Worm (Caenorhabditis elegans) whole organism, young adult: ENCODE measurements around the gene col-20.
A peak's percentile ranks its signal among the peaks of the same experiment; 100 is the strongest.

Experiments used
- B0019.2 ChIP-seq: fragments of 200-800 bp; sonication (Bioruptor generic); conservative IDR thresholded peaks from 2 replicates; pipeline ENCODE4 v1.3.6; 2022; ENCODE audit warnings: missing genetic modification reagents, missing genetic modification characterization, missing compliant biosample characterization
- D2030.7 ChIP-seq: fragments of 200-800 bp; sonication (Bioruptor generic); IDR thresholded peaks from 2 replicates; pipeline ENCODE4 v1.3.6; 2022; ENCODE audit warnings: missing genetic modification reagents, missing genetic modification characterization, missing compliant biosample characterization
- F23B12.7 ChIP-seq: sonication (generic microtip); optimal IDR thresholded peaks from 2 replicates; lab custom pipeline; 2017; ENCODE audit warnings: missing genetic modification characterization, mild to moderate bottlenecking, missing compliant biosample characterization, antibody characterized with exemption, moderate library complexity; ENCODE audit not compliant: insufficient read depth
- F37B4.10 ChIP-seq: fragments of 200-800 bp; sonication (Bioruptor generic); IDR thresholded peaks from 2 replicates; pipeline ENCODE4 v1.3.6; 2022; ENCODE audit warnings: missing genetic modification characterization, missing compliant biosample characterization
- F57A8.1 ChIP-seq: fragments of 200-800 bp; sonication (Bioruptor generic); optimal IDR thresholded peaks from 2 replicates; lab custom pipeline; 2018; ENCODE audit warnings: mild to moderate bottlenecking, missing genetic modification characterization, moderate library complexity, missing compliant biosample characterization
- F57C9.4 ChIP-seq: sonication (generic microtip); optimal IDR thresholded peaks from 2 replicates; lab custom pipeline; 2017; ENCODE audit warnings: mild to moderate bottlenecking, missing genetic modification characterization, missing compliant biosample characterization
- Y53F4B.3 ChIP-seq: fragments of 200-800 bp; sonication (Bioruptor generic); IDR thresholded peaks from 2 replicates; pipeline ENCODE4 v1.3.6; 2022; ENCODE audit warnings: missing genetic modification reagents, missing genetic modification characterization, missing compliant biosample characterization
- Y56A3A.18 ChIP-seq: fragments of 200-800 bp; sonication (Bioruptor generic); IDR thresholded peaks from 2 replicates; pipeline ENCODE4 v1.3.6; 2022; ENCODE audit warnings: missing genetic modification reagents, missing genetic modification characterization, missing compliant biosample characterization
- Y67H2A.10 ChIP-seq: fragments of 200-800 bp; sonication (Bioruptor generic); conservative IDR thresholded peaks from 2 replicates; pipeline ENCODE4 v1.3.6; 2022; ENCODE audit warnings: missing genetic modification reagents, missing genetic modification characterization, missing compliant biosample characterization
- Y79H2A.3 ChIP-seq: fragments of 200-800 bp; sonication (Bioruptor generic); conservative IDR thresholded peaks from 2 replicates; pipeline ENCODE4 v1.3.6; 2022; ENCODE audit warnings: missing genetic modification reagents, missing genetic modification characterization, missing compliant biosample characterization
- ZK185.1 ChIP-seq: sonication (generic microtip); optimal IDR thresholded peaks from 2 replicates; lab custom pipeline; 2016; ENCODE audit warnings: mild to moderate bottlenecking, missing genetic modification characterization, missing compliant biosample characterization; ENCODE audit not compliant: poor library complexity, severe bottlenecking
- attf-5 ChIP-seq: fragments of 200-800 bp; sonication (Bioruptor generic); optimal IDR thresholded peaks from 2 replicates; lab custom pipeline; 2018; ENCODE audit warnings: mild to moderate bottlenecking, missing genetic modification characterization, missing compliant biosample characterization
- attf-6 ChIP-seq: fragments of 200-800 bp; sonication (Bioruptor generic); IDR thresholded peaks from 2 replicates; pipeline ENCODE4 v1.3.6; 2022; ENCODE audit warnings: missing genetic modification reagents, missing genetic modification characterization, missing compliant biosample characterization
- cebp-2 ChIP-seq: fragments of 200-800 bp; sonication (Bioruptor generic); IDR thresholded peaks from 2 replicates; pipeline ENCODE4 v1.3.6; 2022; ENCODE audit warnings: missing genetic modification characterization, missing compliant biosample characterization
- ceh-100 ChIP-seq: fragments of 200-800 bp; sonication (Bioruptor generic); IDR thresholded peaks from 2 replicates; pipeline ENCODE4 v1.3.6; 2022; ENCODE audit warnings: missing genetic modification reagents, missing genetic modification characterization, missing compliant biosample characterization
- ceh-27 ChIP-seq: fragments of 200-800 bp; sonication (Bioruptor generic); optimal IDR thresholded peaks from 2 replicates; lab custom pipeline; 2018; ENCODE audit warnings: mild to moderate bottlenecking, missing genetic modification characterization, moderate library complexity, missing compliant biosample characterization
- ceh-58 ChIP-seq: fragments of 200-800 bp; sonication (Bioruptor generic); IDR thresholded peaks from 2 replicates; pipeline ENCODE4 v1.3.6; 2022; ENCODE audit warnings: missing genetic modification characterization, missing compliant biosample characterization
- dox-1 ChIP-seq: fragments of 200-800 bp; sonication (Bioruptor generic); IDR thresholded peaks from 2 replicates; pipeline ENCODE4 v1.3.6; 2022; ENCODE audit warnings: missing genetic modification reagents, missing genetic modification characterization, missing compliant biosample characterization
- egl-18 ChIP-seq: fragments of 200-800 bp; sonication (Bioruptor generic); IDR thresholded peaks from 2 replicates; pipeline ENCODE4 v1.3.6; 2022; ENCODE audit warnings: missing genetic modification reagents, missing genetic modification characterization, missing compliant biosample characterization
- egrh-3 ChIP-seq: fragments of 200-800 bp; sonication (Bioruptor generic); IDR thresholded peaks from 2 replicates; pipeline ENCODE4 v1.3.6; 2022; ENCODE audit warnings: missing genetic modification reagents, missing genetic modification characterization, missing compliant biosample characterization
- hlh-12 ChIP-seq: sonication (generic microtip); optimal IDR thresholded peaks from 2 replicates; lab custom pipeline; 2016; ENCODE audit warnings: missing genetic modification characterization, missing compliant biosample characterization
- hmg-20 ChIP-seq: fragments of 200-800 bp; sonication (Bioruptor generic); IDR thresholded peaks from 2 replicates; pipeline ENCODE4 v1.3.6; 2022; ENCODE audit warnings: missing genetic modification reagents, missing genetic modification characterization, missing compliant biosample characterization
- hrde-1 ChIP-seq: sonication (generic microtip); optimal IDR thresholded peaks from 2 replicates; lab custom pipeline; 2016; ENCODE audit warnings: missing genetic modification characterization, mild to moderate bottlenecking, missing compliant biosample characterization, moderate library complexity, missing genotype, missing genetic modification reagents, borderline replicate concordance
- hsf-1 ChIP-seq: fragments of 200-800 bp; sonication (Bioruptor generic); IDR thresholded peaks from 2 replicates; pipeline ENCODE4 v1.3.6; 2022; ENCODE audit warnings: missing genetic modification reagents, missing genetic modification characterization, missing compliant biosample characterization
- let-526 ChIP-seq: fragments of 200-800 bp; sonication (Bioruptor generic); IDR thresholded peaks from 2 replicates; pipeline ENCODE4 v1.3.6; 2022; ENCODE audit warnings: missing genetic modification reagents, missing genetic modification characterization, missing compliant biosample characterization
- lin-26 ChIP-seq: fragments of 200-800 bp; sonication (Bioruptor generic); IDR thresholded peaks from 2 replicates; pipeline ENCODE4 v1.3.6; 2022; ENCODE audit warnings: missing genetic modification reagents, missing genetic modification characterization, missing compliant biosample characterization
- lin-35 ChIP-seq, 3 experiments: fragments of 150-350 bp in 2 of 3; sonication (generic microtip) in 1 of 3; optimal IDR thresholded peaks; 2 replicates each; lab custom pipeline; 2014 to 2018; ENCODE audit warnings: missing biosample characterization in 3 of 3, missing genetic modification characterization in 3 of 3, missing genetic modification reagents in 3 of 3
- lsy-27 ChIP-seq: sonication (generic microtip); optimal IDR thresholded peaks from 2 replicates; lab custom pipeline; 2017; ENCODE audit warnings: missing genetic modification characterization, mild to moderate bottlenecking, missing compliant biosample characterization, antibody characterized with exemption, missing genotype, borderline replicate concordance; ENCODE audit not compliant: insufficient read depth
- madf-10 ChIP-seq: sonication (generic microtip); optimal IDR thresholded peaks from 2 replicates; lab custom pipeline; 2016; ENCODE audit warnings: mild to moderate bottlenecking, missing genetic modification characterization, missing compliant biosample characterization
- madf-8 ChIP-seq: fragments of 200-800 bp; sonication (Bioruptor generic); conservative IDR thresholded peaks from 2 replicates; pipeline ENCODE4 v1.3.6; 2022; ENCODE audit warnings: missing genetic modification reagents, missing genetic modification characterization, missing compliant biosample characterization
- nfya-1 ChIP-seq: sonication (generic microtip); optimal IDR thresholded peaks from 2 replicates; lab custom pipeline; 2017; ENCODE audit warnings: antibody characterized with exemption, missing compliant biosample characterization, missing genetic modification characterization, borderline replicate concordance; ENCODE audit not compliant: insufficient read depth
- nfya-2 ChIP-seq: fragments of 200-800 bp; sonication (Bioruptor generic); IDR thresholded peaks from 2 replicates; pipeline ENCODE4 v1.3.6; 2022; ENCODE audit warnings: missing genetic modification reagents, missing genetic modification characterization, missing compliant biosample characterization
- nhr-120 ChIP-seq: fragments of 200-800 bp; sonication (Bioruptor generic); IDR thresholded peaks from 2 replicates; pipeline ENCODE4 v1.3.6; 2022; ENCODE audit warnings: missing genetic modification characterization, missing compliant biosample characterization
- pbrm-1 ChIP-seq: fragments of 200-800 bp; sonication (Bioruptor generic); IDR thresholded peaks from 2 replicates; pipeline ENCODE4 v1.3.6; 2022; ENCODE audit warnings: missing genetic modification reagents, missing genetic modification characterization, missing compliant biosample characterization
- pha-4 ChIP-seq: fragments of 150-350 bp; sonication (generic microtip); optimal IDR thresholded peaks from 2 replicates; lab custom pipeline; 2014; ENCODE audit warnings: missing biosample characterization, missing genetic modification reagents, missing genetic modification characterization
- rec-8 ChIP-seq, 2 experiments: sonication (generic microtip); optimal IDR thresholded peaks; 2 replicates each; lab custom pipeline; 2016; ENCODE audit warnings: mild to moderate bottlenecking in 2 of 2, missing genetic modification characterization in 2 of 2, missing genetic modification reagents in 2 of 2, missing genotype in 2 of 2, missing biosample characterization in 1 of 2, missing compliant biosample characterization in 1 of 2, moderate library complexity in 1 of 2
- snpc-3.4 ChIP-seq: sonication (generic microtip); optimal IDR thresholded peaks from 2 replicates; lab custom pipeline; 2017; ENCODE audit warnings: missing genetic modification characterization, mild to moderate bottlenecking, missing compliant biosample characterization, antibody characterized with exemption, moderate library complexity, missing genotype, missing genetic modification reagents
- somi-1 ChIP-seq: fragments of 200-800 bp; sonication (Bioruptor generic); optimal IDR thresholded peaks from 2 replicates; lab custom pipeline; 2018; ENCODE audit warnings: mild to moderate bottlenecking, missing genetic modification characterization, missing compliant biosample characterization
- sptf-2 ChIP-seq: fragments of 200-800 bp; sonication (Bioruptor generic); optimal IDR thresholded peaks from 2 replicates; lab custom pipeline; 2018; ENCODE audit warnings: mild to moderate bottlenecking, missing genetic modification characterization, missing compliant biosample characterization
- tbp1 ChIP-seq: fragments of 200-800 bp; sonication (Bioruptor generic); optimal IDR thresholded peaks from 2 replicates; lab custom pipeline; 2018; ENCODE audit warnings: mild to moderate bottlenecking, missing genetic modification characterization, missing compliant biosample characterization
- tbx-9 ChIP-seq: sonication (generic microtip); optimal IDR thresholded peaks from 2 replicates; lab custom pipeline; 2016; ENCODE audit warnings: borderline replicate concordance, missing genetic modification characterization, inconsistent platforms, missing compliant biosample characterization
- tlf-1 ChIP-seq: fragments of 200-800 bp; sonication (Bioruptor generic); optimal IDR thresholded peaks from 2 replicates; lab custom pipeline; 2018; ENCODE audit warnings: mild to moderate bottlenecking, missing genetic modification characterization, missing compliant biosample characterization
- zfh-2 ChIP-seq: fragments of 200-800 bp; sonication (Bioruptor generic); conservative IDR thresholded peaks from 2 replicates; pipeline ENCODE4 v1.3.6; 2022; ENCODE audit warnings: missing genetic modification reagents, missing genetic modification characterization, missing compliant biosample characterization
- zim-3 ChIP-seq: sonication (generic microtip); optimal IDR thresholded peaks from 2 replicates; lab custom pipeline; 2017; ENCODE audit warnings: mild to moderate bottlenecking, missing genetic modification characterization, moderate library complexity, missing compliant biosample characterization
- ztf-6 ChIP-seq: fragments of 200-800 bp; sonication (Bioruptor generic); IDR thresholded peaks from 2 replicates; pipeline ENCODE4 v1.3.6; 2022; ENCODE audit warnings: missing genetic modification reagents, missing genetic modification characterization, missing compliant biosample characterization

The col-20 gene

ce11 chrII:4888527-4889487 lies 18.2 kb upstream of the col-20 start, which contains the start of gene pgm-1:
Gene pgm-1 (plus strand): TSS chrII:4889437.
- TF ChIP-seq cebp-2 (GFP tag; lab: Robert Waterston, UW) = no peak
- TF ChIP-seq tbx-9 (tag; lab: Kevin White, UChicago) = no peak
- TF ChIP-seq madf-10 (tag; lab: Kevin White, UChicago) = no peak
- no peak for TF ChIP-seq let-526 (GFP tag; lab: Robert Waterston, UW)
- no peak for TF ChIP-seq Y67H2A.10 (GFP tag; lab: Robert Waterston, UW)
- TF ChIP-seq snpc-3.4 (tag; lab: Kevin White, UChicago) = no peak
- no peak for TF ChIP-seq tlf-1
- no peak for TF ChIP-seq attf-6 (GFP tag; lab: Robert Waterston, UW)
- TF ChIP-seq D2030.7 (GFP tag; lab: Robert Waterston, UW) = 0 out of 2 replicates have a peak, but pooled peaks have one; percentile 12
- no peak for TF ChIP-seq ceh-58 (GFP tag; lab: Robert Waterston, UW)
- TF ChIP-seq dox-1 (GFP tag; lab: Robert Waterston, UW) = peak; percentile 25; the same call in 1 of the 2 replicates
- no peak for TF ChIP-seq Y53F4B.3
- TF ChIP-seq lin-35 (GFP tag; optimal IDR thresholded peaks at IDR 0.05; lab: Kevin White, UChicago) = no peak
- TF ChIP-seq F23B12.7 (tag; lab: Kevin White, UChicago) = no peak
- no peak for TF ChIP-seq zfh-2 (GFP tag; lab: Robert Waterston, UW)
- TF ChIP-seq lsy-27 (tag; lab: Kevin White, UChicago) = no peak
- TF ChIP-seq ceh-100 (GFP tag; lab: Robert Waterston, UW) = no peak
- TF ChIP-seq lin-26 (GFP tag; lab: Robert Waterston, UW) = 0 out of 2 replicates have a peak, but pooled peaks have one; percentile 24
- TF ChIP-seq attf-5 = peak; percentile 31
- peak; percentile 74 for TF ChIP-seq madf-8
- no peak for TF ChIP-seq pha-4 (tag; lab: Kevin White, UChicago)
- TF ChIP-seq nfya-1 (tag; lab: Kevin White, UChicago) = no peak
- no peak for TF ChIP-seq F57A8.1 (GFP tag; lab: Kevin White, UChicago)
- TF ChIP-seq pbrm-1 (GFP tag; lab: Robert Waterston, UW) = no peak
- TF ChIP-seq nhr-120 = no peak
- no peak for TF ChIP-seq F57C9.4 (tag; lab: Kevin White, UChicago)
- no peak for TF ChIP-seq F37B4.10 (GFP tag; lab: Robert Waterston, UW)
- no peak for TF ChIP-seq B0019.2
- no peak for TF ChIP-seq egl-18 (GFP tag; lab: Robert Waterston, UW)
- TF ChIP-seq Y56A3A.18 (GFP tag; lab: Robert Waterston, UW) = no peak
- no peak for TF ChIP-seq rec-8 (tag; optimal IDR thresholded peaks at IDR 0.05; lab: Kevin White, UChicago)
- TF ChIP-seq sptf-2 (GFP tag; lab: Kevin White, UChicago) = no peak
- TF ChIP-seq Y79H2A.3 (GFP tag; lab: Robert Waterston, UW) = no peak
- no peak for TF ChIP-seq ztf-6
- TF ChIP-seq somi-1 (GFP tag; lab: Kevin White, UChicago) = no peak
- no peak for TF ChIP-seq ceh-27 (GFP tag; lab: Kevin White, UChicago)
- no peak for TF ChIP-seq nfya-2 (GFP tag; lab: Robert Waterston, UW)
- no peak for TF ChIP-seq hmg-20
- peak; percentile 86 for TF ChIP-seq hsf-1
- no peak for TF ChIP-seq hrde-1 (tag; lab: Kevin White, UChicago)
- TF ChIP-seq hlh-12 (tag; lab: Kevin White, UChicago) = no peak
- no peak for TF ChIP-seq ZK185.1 (tag; lab: Kevin White, UChicago)
- no peak for TF ChIP-seq zim-3
- no peak for TF ChIP-seq tbp1 (GFP tag; lab: Kevin White, UChicago)
- no peak; the same call in 1 of the 2 replicates for TF ChIP-seq egrh-3
